Fruit fly (Drosophila melanogaster) whole organism, embryonic: ENCODE data around the gene Men.

Experiments
- ATbp ChIP-seq: fragments of 200-800 bp; sonication (Bioruptor generic); optimal IDR thresholded peaks from 2 replicates; lab custom pipeline; 2017; ENCODE audit warnings: missing biosample characterization, mild to moderate bottlenecking, missing genetic modification characterization, missing genetic modification reagents
- Ada2b ChIP-seq: fragments of 200-800 bp; sonication (Bioruptor generic); IDR thresholded peaks from 2 replicates; pipeline ENCODE4 v1.3.6; 2022; ENCODE audit warnings: missing biosample characterization, missing genetic modification characterization
- Asciz ChIP-seq: fragments of 200-800 bp; sonication (Bioruptor generic); optimal IDR thresholded peaks from 2 replicates; lab custom pipeline; 2017; ENCODE audit warnings: missing biosample characterization, mild to moderate bottlenecking, missing genetic modification characterization, missing genetic modification reagents
- CG11696 ChIP-seq: fragments of 200-800 bp; sonication (Bioruptor generic); IDR thresholded peaks from 2 replicates; pipeline ENCODE4 v1.3.6; 2022; ENCODE audit warnings: missing biosample characterization, missing genetic modification characterization
- CG14860 ChIP-seq: fragments of 200-800 bp; sonication (Bioruptor generic); IDR thresholded peaks from 3 replicates; pipeline ENCODE4 v1.3.6; 2022; ENCODE audit warnings: missing biosample characterization, missing genetic modification characterization; ENCODE audit not compliant: partially characterized antibody
- CG15696 ChIP-seq: fragments of 200-800 bp; sonication (Bioruptor generic); optimal IDR thresholded peaks from 2 replicates; lab custom pipeline; 2019; ENCODE audit warnings: missing biosample characterization, mild to moderate bottlenecking, missing genetic modification characterization, moderate library complexity
- CG1602 ChIP-seq: fragments of 200-800 bp; sonication (Bioruptor generic); optimal IDR thresholded peaks from 3 replicates; lab custom pipeline; 2016; ENCODE audit warnings: missing biosample characterization, missing genetic modification characterization
- CG16813 ChIP-seq: fragments of 200-800 bp; sonication (Bioruptor generic); IDR thresholded peaks from 3 replicates; pipeline ENCODE4 v1.3.6; 2022; ENCODE audit warnings: missing biosample characterization, missing genetic modification characterization; ENCODE audit not compliant: partially characterized antibody
- CG17328 ChIP-seq: fragments of 200-800 bp; sonication (Bioruptor generic); IDR thresholded peaks from 2 replicates; pipeline ENCODE4 v1.3.6; 2022; ENCODE audit warnings: missing biosample characterization, missing genetic modification characterization
- CG3838 ChIP-seq: fragments of 200-800 bp; sonication (Bioruptor generic); optimal IDR thresholded peaks from 3 replicates; lab custom pipeline; 2016; ENCODE audit warnings: missing biosample characterization, missing genetic modification characterization
- CG4282 ChIP-seq: fragments of 200-800 bp; sonication (Bioruptor generic); optimal IDR thresholded peaks from 2 replicates; lab custom pipeline; 2016; ENCODE audit warnings: missing biosample characterization, missing genetic modification characterization
- CG43689 ChIP-seq: fragments of 200-800 bp; sonication (Bioruptor generic); IDR thresholded peaks from 2 replicates; pipeline ENCODE4 v1.3.6; 2022; ENCODE audit warnings: missing biosample characterization, missing genetic modification characterization
- CG6765 ChIP-seq: fragments of 200-800 bp; sonication (Bioruptor generic); optimal IDR thresholded peaks from 3 replicates; lab custom pipeline; 2017; ENCODE audit warnings: missing biosample characterization, mild to moderate bottlenecking, missing genetic modification characterization
- CG7928 ChIP-seq: fragments of 200-800 bp; sonication (Bioruptor generic); optimal IDR thresholded peaks from 2 replicates; lab custom pipeline; 2017; ENCODE audit warnings: missing biosample characterization, mild to moderate bottlenecking, missing genetic modification characterization
- CG7987 ChIP-seq: fragments of 200-800 bp; sonication (Bioruptor generic); optimal IDR thresholded peaks from 2 replicates; lab custom pipeline; 2018; ENCODE audit warnings: missing biosample characterization, mild to moderate bottlenecking, missing genetic modification characterization, moderate library complexity
- CG8924 ChIP-seq: fragments of 200-800 bp; optimal IDR thresholded peaks from 3 replicates; lab custom pipeline; 2019; ENCODE audit warnings: missing biosample characterization, mild to moderate bottlenecking, missing genetic modification characterization, moderate library complexity
- CG9609 ChIP-seq: fragments of 200-800 bp; sonication (Bioruptor generic); optimal IDR thresholded peaks from 3 replicates; lab custom pipeline; 2016; ENCODE audit warnings: missing biosample characterization, missing genetic modification characterization
- Chrac-16 ChIP-seq: fragments of 200-800 bp; sonication (Bioruptor generic); optimal IDR thresholded peaks from 3 replicates; lab custom pipeline; 2016; ENCODE audit warnings: missing biosample characterization, missing genetic modification characterization
- Dref ChIP-seq: fragments of 200-800 bp; sonication (Bioruptor generic); IDR thresholded peaks from 2 replicates; pipeline ENCODE4 v1.3.6; 2022; ENCODE audit warnings: missing biosample characterization, missing genetic modification characterization
- Fer1 ChIP-seq: fragments of 200-800 bp; sonication (Bioruptor generic); optimal IDR thresholded peaks from 2 replicates; lab custom pipeline; 2017; ENCODE audit warnings: missing biosample characterization, mild to moderate bottlenecking, missing genetic modification characterization
- HLH3B ChIP-seq: fragments of 200-800 bp; sonication (Bioruptor generic); IDR thresholded peaks from 2 replicates; pipeline ENCODE4 v1.3.6; 2022; ENCODE audit warnings: missing biosample characterization, missing genetic modification characterization
- Hand ChIP-seq: fragments of 200-800 bp; sonication (Bioruptor generic); optimal IDR thresholded peaks from 2 replicates; lab custom pipeline; 2017; ENCODE audit warnings: mild to moderate bottlenecking, missing biosample characterization, missing genetic modification reagents, missing genetic modification characterization
- Hr51 ChIP-seq, 2 experiments: fragments of 200-800 bp; sonication (Bioruptor generic); optimal IDR thresholded peaks; 2 replicates in 1 of 2; 3 replicates in 1 of 2; lab custom pipeline; 2016 to 2018; ENCODE audit warnings: missing biosample characterization in 2 of 2, missing genetic modification characterization in 2 of 2, mild to moderate bottlenecking in 1 of 2, moderate library complexity in 1 of 2
- MBD-R2 ChIP-seq: fragments of 200-800 bp; sonication (Bioruptor generic); IDR thresholded peaks from 2 replicates; pipeline ENCODE4 v1.3.6; 2022; ENCODE audit warnings: missing biosample characterization, missing genetic modification characterization
- Nf-YA ChIP-seq: fragments of 200-800 bp; sonication (Bioruptor generic); IDR thresholded peaks from 2 replicates; pipeline ENCODE4 v1.3.6; 2022; ENCODE audit warnings: missing biosample characterization, missing genetic modification characterization
- NfI ChIP-seq: fragments of 200-800 bp; sonication (Bioruptor generic); optimal IDR thresholded peaks from 3 replicates; lab custom pipeline; 2018; ENCODE audit warnings: missing biosample characterization, mild to moderate bottlenecking, missing genetic modification characterization, moderate library complexity
- Rfx ChIP-seq: fragments of 200-800 bp; sonication (Bioruptor generic); IDR thresholded peaks from 2 replicates; pipeline ENCODE4 v1.3.6; 2022; ENCODE audit warnings: missing biosample characterization, missing genetic modification characterization
- Sox100B ChIP-seq: fragments of 200-800 bp; sonication (Bioruptor generic); optimal IDR thresholded peaks from 3 replicates; lab custom pipeline; 2018; ENCODE audit warnings: missing biosample characterization, mild to moderate bottlenecking, missing genetic modification characterization
- Stat92E ChIP-seq, 3 experiments: fragments of >200 bp in 2 of 3; fragments of 200-800 bp in 1 of 3; sonication (Bioruptor generic) in 1 of 3; optimal IDR thresholded peaks; 2 replicates each; lab custom pipeline; 2017 to 2019; ENCODE audit warnings: missing biosample characterization in 3 of 3, missing genetic modification characterization in 3 of 3, mild to moderate bottlenecking in 1 of 3, moderate library complexity in 1 of 3
- Trl ChIP-seq, 3 experiments: fragments of >200 bp in 2 of 3; fragments of 200-800 bp in 1 of 3; sonication (Bioruptor generic) in 1 of 3; optimal IDR thresholded peaks; 2 replicates in 1 of 3; 3 replicates in 2 of 3; lab custom pipeline; 2016 to 2017; ENCODE audit warnings: missing biosample characterization in 1 of 3, missing genetic modification characterization in 1 of 3
- abd-A ChIP-seq: fragments of 200-800 bp; sonication (Bioruptor generic); optimal IDR thresholded peaks from 3 replicates; lab custom pipeline; 2019; ENCODE audit warnings: missing biosample characterization, mild to moderate bottlenecking, missing genetic modification characterization, moderate library complexity
- ash1 ChIP-seq: fragments of 200-800 bp; sonication (Bioruptor generic); optimal IDR thresholded peaks from 2 replicates; lab custom pipeline; 2018; ENCODE audit warnings: missing biosample characterization, mild to moderate bottlenecking, missing genetic modification characterization
- dysf ChIP-seq: fragments of 200-800 bp; sonication (Bioruptor generic); IDR thresholded peaks from 3 replicates; pipeline ENCODE4 v1.3.6; 2022; ENCODE audit warnings: missing biosample characterization, missing genetic modification characterization
- fd3F ChIP-seq: fragments of 200-800 bp; sonication (Bioruptor generic); optimal IDR thresholded peaks from 2 replicates; lab custom pipeline; 2018; ENCODE audit warnings: missing biosample characterization, mild to moderate bottlenecking, missing genetic modification characterization, moderate library complexity
- h ChIP-seq: fragments of >200 bp; optimal IDR thresholded peaks from 2 replicates; lab custom pipeline; 2017
- her ChIP-seq: fragments of 200-800 bp; sonication (Bioruptor generic); optimal IDR thresholded peaks from 2 replicates; lab custom pipeline; 2016; ENCODE audit warnings: missing biosample characterization, missing genetic modification characterization
- hth ChIP-seq: fragments of >200 bp; optimal IDR thresholded peaks from 2 replicates; lab custom pipeline; 2017; ENCODE audit warnings: inconsistent platforms
- knrl ChIP-seq: fragments of 200-800 bp; sonication (Bioruptor generic); IDR thresholded peaks from 3 replicates; pipeline ENCODE4 v1.3.6; 2022; ENCODE audit warnings: missing biosample characterization, missing genetic modification characterization; ENCODE audit not compliant: partially characterized antibody
- lilli ChIP-seq: fragments of 200-800 bp; sonication (Bioruptor generic); optimal IDR thresholded peaks from 3 replicates; lab custom pipeline; 2016; ENCODE audit warnings: missing biosample characterization, missing genetic modification characterization
- maf-S ChIP-seq: fragments of 200-800 bp; sonication (Bioruptor generic); optimal IDR thresholded peaks from 2 replicates; lab custom pipeline; 2016; ENCODE audit warnings: missing biosample characterization, missing genetic modification characterization
- nerfin-2 ChIP-seq: fragments of 200-800 bp; sonication (Bioruptor generic); IDR thresholded peaks from 2 replicates; pipeline ENCODE4 v1.3.6; 2022; ENCODE audit warnings: missing biosample characterization, missing genetic modification characterization; ENCODE audit not compliant: partially characterized antibody
- pum ChIP-seq: fragments of 200-800 bp; sonication (Bioruptor generic); optimal IDR thresholded peaks from 2 replicates; lab custom pipeline; 2016; ENCODE audit warnings: missing biosample characterization, missing genetic modification characterization
- sd ChIP-seq: fragments of 200-800 bp; sonication (Bioruptor generic); optimal IDR thresholded peaks from 3 replicates; lab custom pipeline; 2018; ENCODE audit warnings: missing biosample characterization, mild to moderate bottlenecking, missing genetic modification characterization, moderate library complexity
- sim ChIP-seq: fragments of 200-800 bp; sonication (Bioruptor generic); IDR thresholded peaks from 2 replicates; pipeline ENCODE4 v1.3.6; 2022; ENCODE audit warnings: missing biosample characterization, missing genetic modification characterization
- slbo ChIP-seq: fragments of 200-800 bp; sonication (Bioruptor generic); IDR thresholded peaks from 2 replicates; pipeline ENCODE4 v1.3.6; 2022; ENCODE audit warnings: missing biosample characterization, missing genetic modification characterization
- sqz ChIP-seq: fragments of 200-800 bp; sonication (Bioruptor generic); optimal IDR thresholded peaks from 3 replicates; lab custom pipeline; 2018; ENCODE audit warnings: missing biosample characterization, mild to moderate bottlenecking, missing genetic modification characterization
- ssp ChIP-seq: fragments of 200-800 bp; sonication (Bioruptor generic); IDR thresholded peaks from 2 replicates; pipeline ENCODE4 v1.3.6; 2022; ENCODE audit warnings: missing biosample characterization, missing genetic modification characterization
- yki ChIP-seq: fragments of >200 bp; optimal IDR thresholded peaks from 3 replicates; lab custom pipeline; 2018
- zen2 ChIP-seq: fragments of 200-800 bp; sonication (Bioruptor generic); IDR thresholded peaks from 3 replicates; pipeline ENCODE4 v1.3.6; 2022; ENCODE audit warnings: missing biosample characterization, missing genetic modification characterization; ENCODE audit not compliant: partially characterized antibody

Gene Men

dm6 chr3R:12722392-12722914 is at the start of gene Men (continued):
- no peak for TF ChIP-seq CG16813 (GFP tag; lab: Robert Waterston, UW)
- TF ChIP-seq CG14860 (GFP tag; lab: Robert Waterston, UW) = no peak
- no peak for TF ChIP-seq Stat92E (GFP tag; optimal IDR thresholded peaks at IDR 0.05; lab: Kevin White, UChicago)
- TF ChIP-seq sd (tag; lab: Kevin White, UChicago) = peak; percentile 38
- peak; percentile 60 for TF ChIP-seq ATbp (GFP tag; lab: Kevin White, UChicago)
- peak; percentile 41 for TF ChIP-seq CG6765 (GFP tag; lab: Kevin White, UChicago)
- 0 out of 2 replicates have a peak, but pooled peaks have one; percentile 8 for TF ChIP-seq CG11696 (GFP tag; lab: Robert Waterston, UW)
- no peak for TF ChIP-seq hth (lab: Kevin White, UChicago)
- TF ChIP-seq lilli (GFP tag; lab: Kevin White, UChicago) = peak; percentile 26
- no peak for TF ChIP-seq Trl (optimal IDR thresholded peaks at IDR 0.05; lab: Kevin White, UChicago)
- TF ChIP-seq Trl (GFP tag; optimal IDR thresholded peaks at IDR 0.05; lab: Kevin White, UChicago) = no peak
- TF ChIP-seq Hr51 (GFP tag; optimal IDR thresholded peaks at IDR 0.05; lab: Kevin White, UChicago) = peak in 1 of 2 experiments; percentile 88
- TF ChIP-seq CG7987 = no peak
- TF ChIP-seq ssp (GFP tag; lab: Robert Waterston, UW) = peak; percentile 49
- peak; percentile 27 for TF ChIP-seq NfI
- TF ChIP-seq Asciz = peak; percentile 33
- TF ChIP-seq dysf (GFP tag; lab: Robert Waterston, UW) = peak; percentile 80
- TF ChIP-seq fd3F (GFP tag; lab: Kevin White, UChicago) = peak; percentile 40
- no peak for TF ChIP-seq zen2 (GFP tag; lab: Robert Waterston, UW)
- peak; percentile 66 for TF ChIP-seq HLH3B (GFP tag; lab: Robert Waterston, UW)
- no peak for TF ChIP-seq sim (GFP tag; lab: Robert Waterston, UW)
- TF ChIP-seq, all 482 proteins: peak for 209

dm6 chr3R:12751027-12751426 is 28.8 kb upstream of the Men start:
- TF ChIP-seq CG43689 (no peak), maf-S (GFP tag; lab: Kevin White, UChicago) (no peak), yki (lab: Kevin White, UChicago) (no peak), h (lab: Kevin White, UChicago) (no peak), CG1602 (GFP tag; lab: Kevin White, UChicago) (no peak), CG17328 (GFP tag; lab: Robert Waterston, UW) (no peak), abd-A (no peak), MBD-R2 (GFP tag; lab: Robert Waterston, UW) (no peak), Nf-YA (GFP tag; lab: Robert Waterston, UW) (no peak), Hand (peak; percentile 3), pum (GFP tag; lab: Kevin White, UChicago) (no peak), CG8924 (no peak), CG15696 (no peak), CG4282 (GFP tag; lab: Kevin White, UChicago) (no peak), CG3838 (GFP tag; lab: Kevin White, UChicago) (no peak), knrl (no peak), Hr51 (GFP tag; optimal IDR thresholded peaks at IDR 0.05; lab: Kevin White, UChicago) (peak in 1 of 2 experiments; percentile 50), fd3F (GFP tag; lab: Kevin White, UChicago) (no peak), her (GFP tag; lab: Kevin White, UChicago) (no peak), sqz (no peak), slbo (peak; percentile 38; the same call in 1 of the 2 replicates), Dref (GFP tag; lab: Robert Waterston, UW) (no peak), nerfin-2 (GFP tag; lab: Robert Waterston, UW) (no peak), ash1 (GFP tag; lab: Kevin White, UChicago) (no peak), Sox100B (no peak), Ada2b (GFP tag; lab: Robert Waterston, UW) (peak; percentile 41; the same call in 1 of the 2 replicates), Fer1 (GFP tag; lab: Kevin White, UChicago) (no peak), CG9609 (GFP tag; lab: Kevin White, UChicago) (no peak), Chrac-16 (GFP tag; lab: Kevin White, UChicago) (no peak), HLH3B (GFP tag; lab: Robert Waterston, UW) (peak; percentile 32; the same call in 1 of the 2 replicates), CG7928 (GFP tag; lab: Kevin White, UChicago) (no peak), Rfx (GFP tag; lab: Robert Waterston, UW) (peak; percentile 30; the same call in 1 of the 2 replicates)
